Fruit fly (Drosophila melanogaster) whole organism, pupa: ENCODE results near the gene CG12268.

Experiments used
- CG10348 ChIP-seq: fragments of 200-800 bp; sonication (Bioruptor generic); IDR thresholded peaks from 2 replicates; pipeline ENCODE4 v1.3.6; 2022; ENCODE audit warnings: missing biosample characterization, missing genetic modification characterization
- CG12605 ChIP-seq: fragments of 200-800 bp; sonication (Bioruptor generic); IDR thresholded peaks from 2 replicates; pipeline ENCODE4 v1.3.6; 2022; ENCODE audit warnings: missing biosample characterization, missing genetic modification characterization
- CG13204 ChIP-seq: fragments of 200-800 bp; sonication (Bioruptor generic); optimal IDR thresholded peaks from 2 replicates; lab custom pipeline; 2018; ENCODE audit warnings: missing biosample characterization, mild to moderate bottlenecking, missing genetic modification characterization, moderate library complexity
- CG14655 ChIP-seq: fragments of 200-800 bp; sonication (Bioruptor generic); optimal IDR thresholded peaks from 3 replicates; lab custom pipeline; 2017; ENCODE audit warnings: mild to moderate bottlenecking, missing biosample characterization, missing genetic modification reagents, missing genetic modification characterization
- CG15710 ChIP-seq: fragments of 200-800 bp; sonication (Bioruptor generic); optimal IDR thresholded peaks from 2 replicates; lab custom pipeline; 2018; ENCODE audit warnings: missing biosample characterization, mild to moderate bottlenecking, missing genetic modification characterization, moderate library complexity
- CG17806 ChIP-seq: fragments of 200-800 bp; sonication (Bioruptor generic); optimal IDR thresholded peaks from 2 replicates; lab custom pipeline; 2018; ENCODE audit warnings: missing biosample characterization, mild to moderate bottlenecking, missing genetic modification characterization, moderate library complexity
- CG32121 ChIP-seq: fragments of 200-800 bp; sonication (Bioruptor generic); IDR thresholded peaks from 2 replicates; pipeline ENCODE4 v1.3.6; 2022; ENCODE audit warnings: missing biosample characterization, missing genetic modification characterization
- CG34367 ChIP-seq: fragments of 200-800 bp; sonication (Bioruptor generic); optimal IDR thresholded peaks from 2 replicates; lab custom pipeline; 2018; ENCODE audit warnings: missing biosample characterization, mild to moderate bottlenecking, missing genetic modification characterization
- CG4496 ChIP-seq: fragments of 200-800 bp; sonication (Bioruptor generic); IDR thresholded peaks from 3 replicates; pipeline ENCODE4 v1.3.6; 2022; ENCODE audit warnings: missing biosample characterization, missing genetic modification characterization
- CG8159 ChIP-seq: fragments of 200-800 bp; sonication (Bioruptor generic); optimal IDR thresholded peaks from 3 replicates; lab custom pipeline; 2018; ENCODE audit warnings: missing biosample characterization, mild to moderate bottlenecking, missing genetic modification characterization, moderate library complexity
- CG8301 ChIP-seq: fragments of 200-800 bp; sonication (Bioruptor generic); optimal IDR thresholded peaks from 2 replicates; lab custom pipeline; 2018; ENCODE audit warnings: missing biosample characterization, mild to moderate bottlenecking, missing genetic modification characterization
- CG9948 ChIP-seq: fragments of 200-800 bp; sonication (Bioruptor generic); optimal IDR thresholded peaks from 2 replicates; lab custom pipeline; 2018; ENCODE audit warnings: missing biosample characterization, mild to moderate bottlenecking, missing genetic modification characterization, moderate library complexity
- D1 ChIP-seq: fragments of 200-800 bp; sonication (Bioruptor generic); optimal IDR thresholded peaks from 2 replicates; lab custom pipeline; 2018; ENCODE audit warnings: missing biosample characterization, mild to moderate bottlenecking, missing genetic modification characterization, moderate library complexity
- EcR ChIP-seq: fragments of 200-800 bp; sonication (Bioruptor generic); optimal IDR thresholded peaks from 3 replicates; lab custom pipeline; 2019; ENCODE audit warnings: missing biosample characterization, missing genetic modification characterization, mild to moderate bottlenecking, moderate library complexity, missing genetic modification reagents
- Ets98B ChIP-seq: fragments of 200-800 bp; sonication (Bioruptor generic); IDR thresholded peaks from 2 replicates; pipeline ENCODE4 v1.3.6; 2022; ENCODE audit warnings: missing biosample characterization, missing genetic modification characterization
- Pif1A ChIP-seq: fragments of 200-800 bp; sonication (Bioruptor generic); optimal IDR thresholded peaks from 3 replicates; lab custom pipeline; 2016; ENCODE audit warnings: missing biosample characterization, missing genetic modification characterization
- Pif1B ChIP-seq: fragments of 200-800 bp; sonication (Bioruptor generic); optimal IDR thresholded peaks from 3 replicates; lab custom pipeline; 2016; ENCODE audit warnings: missing biosample characterization, missing genetic modification characterization
- Snoo ChIP-seq: fragments of 200-800 bp; sonication (Bioruptor generic); optimal IDR thresholded peaks from 3 replicates; lab custom pipeline; 2017; ENCODE audit warnings: missing biosample characterization, mild to moderate bottlenecking, missing genetic modification characterization, inconsistent platforms
- fd96Ca ChIP-seq: fragments of 200-800 bp; sonication (Bioruptor generic); IDR thresholded peaks from 3 replicates; pipeline ENCODE4 v1.3.6; 2022; ENCODE audit warnings: missing biosample characterization, missing genetic modification characterization
- gl ChIP-seq: fragments of 200-800 bp; sonication (Bioruptor generic); optimal IDR thresholded peaks from 2 replicates; lab custom pipeline; 2018; ENCODE audit warnings: missing biosample characterization, mild to moderate bottlenecking, missing genetic modification characterization
- rn ChIP-seq: fragments of 200-800 bp; sonication (Bioruptor generic); IDR thresholded peaks from 2 replicates; pipeline ENCODE4 v1.3.6; 2022; ENCODE audit warnings: missing biosample characterization, missing genetic modification characterization

Gene CG12268

DNA sequence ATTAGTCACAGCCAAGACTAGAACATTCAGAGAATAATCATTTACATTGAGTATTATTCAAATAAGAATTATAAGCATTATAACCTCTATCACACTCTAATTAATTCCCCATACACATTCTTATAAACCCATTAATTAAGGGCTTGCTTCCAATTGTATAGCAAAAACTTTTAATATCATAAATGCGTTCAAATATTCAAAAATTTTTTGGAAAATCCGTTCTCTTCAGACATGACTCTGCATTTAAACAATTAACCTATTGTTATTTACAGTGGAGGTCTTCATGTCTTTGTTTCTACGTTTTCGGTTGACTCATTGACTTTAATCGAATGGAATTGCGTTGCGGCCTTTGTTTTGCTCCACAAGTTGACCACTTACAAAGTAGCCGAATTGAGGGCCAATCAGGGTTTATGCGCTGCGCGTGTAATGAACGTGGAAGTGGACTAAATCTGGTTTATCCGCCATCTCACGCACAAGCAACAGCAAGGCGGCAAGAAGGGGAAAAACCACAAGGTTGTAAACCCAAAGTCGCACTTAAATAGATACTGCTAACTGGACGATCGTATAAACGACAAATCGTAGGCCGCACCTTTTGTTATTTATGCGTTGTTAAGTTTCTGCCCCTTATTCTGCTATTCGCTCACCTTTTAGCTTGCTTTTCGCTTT is 27.2 kb downstream of the CG12268 start:
- TF ChIP-seq CG8159 (tag; lab: Kevin White, UChicago) (peak; percentile 51), CG17806 (tag; lab: Kevin White, UChicago) (peak; percentile 36), Ets98B (GFP tag; lab: Robert Waterston, UW) (peak; percentile 52), gl (peak; percentile 44), CG8301 (tag; lab: Kevin White, UChicago) (no peak), CG10348 (no peak), rn (GFP tag; lab: Robert Waterston, UW) (no peak), fd96Ca (GFP tag; lab: Robert Waterston, UW) (peak; percentile 62; the same call in 2 of the 3 replicates), CG15710 (tag; lab: Kevin White, UChicago) (peak; percentile 58), Pif1A (GFP tag; lab: Kevin White, UChicago) (peak; percentile 6), CG12605 (GFP tag; lab: Robert Waterston, UW) (no peak), CG32121 (GFP tag; lab: Robert Waterston, UW) (peak; percentile 24; the same call in 1 of the 2 replicates), CG9948 (peak; percentile 33), EcR (peak; percentile 62), CG14655 (GFP tag; lab: Kevin White, UChicago) (no peak), CG34367 (tag; lab: Kevin White, UChicago) (peak; percentile 37), Snoo (tag; lab: Kevin White, UChicago) (peak; percentile 52), CG4496 (peak; percentile 74)

DNA sequence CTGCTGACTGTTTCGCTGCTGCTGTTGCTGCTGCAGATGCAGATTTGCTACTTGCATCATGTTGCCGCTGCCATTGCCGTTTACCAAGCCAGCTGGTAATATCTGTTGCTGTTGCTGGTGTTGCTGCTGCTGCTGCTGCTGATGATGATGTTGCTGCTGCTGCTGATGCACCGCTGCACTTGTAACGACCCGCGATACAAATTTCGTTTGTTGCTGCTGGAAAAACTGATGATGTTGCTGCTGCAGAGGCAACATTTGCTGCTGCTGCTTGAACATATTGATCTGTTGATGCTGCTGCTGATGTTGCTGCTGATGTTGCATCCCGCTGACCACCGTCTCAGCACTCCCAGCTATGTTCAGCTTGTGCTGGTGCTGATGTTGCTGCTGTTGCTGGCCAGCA is 27.8 kb downstream of the CG12268 start:
- no peak for TF ChIP-seq CG12605 (GFP tag; lab: Robert Waterston, UW)

DNA sequence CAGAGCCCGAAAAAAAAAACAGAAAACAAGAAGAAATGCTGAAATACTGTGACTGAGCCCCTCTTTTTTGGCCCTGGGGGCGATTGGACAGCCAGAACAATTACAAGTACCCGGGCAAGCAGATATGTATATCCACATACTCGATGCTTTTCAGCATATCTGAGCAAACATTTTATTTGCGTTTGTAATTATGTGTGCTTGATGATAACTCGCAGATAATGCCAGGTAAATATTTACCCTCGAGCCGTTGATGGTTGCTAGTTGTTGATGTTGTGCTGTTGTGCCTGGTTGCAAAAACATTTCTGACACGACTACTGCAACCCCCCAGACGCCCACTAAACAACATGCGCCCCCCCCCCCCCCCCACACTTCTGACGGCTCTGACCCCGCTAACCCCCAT is 28.9 kb downstream of the CG12268 start:
- TF ChIP-seq gl (peak; percentile 5), CG15710 (tag; lab: Kevin White, UChicago) (no peak)

DNA sequence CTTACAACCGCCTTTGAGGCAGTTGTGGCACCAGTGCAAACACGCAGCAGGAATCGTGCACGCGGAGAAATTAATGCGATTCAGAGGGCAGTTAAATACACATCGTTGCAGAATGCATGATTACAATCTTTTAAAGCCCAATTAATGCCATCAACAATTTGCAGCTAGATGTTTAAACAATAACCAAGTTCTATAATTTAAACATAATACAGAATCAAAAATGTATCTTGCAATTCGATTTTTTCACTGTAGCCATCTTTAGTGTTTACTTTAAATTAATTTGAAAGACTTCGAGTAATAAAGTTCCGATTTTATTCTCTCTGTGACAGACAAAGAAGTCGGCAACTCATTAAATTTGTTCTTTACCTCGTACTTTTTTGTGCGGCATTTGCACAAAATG is 32.3 kb downstream of the CG12268 start:
- TF ChIP-seq CG9948 (peak; percentile 92), CG32121 (GFP tag; lab: Robert Waterston, UW) (no peak), CG4496 (peak; percentile 61; the same call in 2 of the 3 replicates), CG17806 (tag; lab: Kevin White, UChicago) (peak; percentile 93), Pif1B (GFP tag; lab: Kevin White, UChicago) (peak; percentile 75), fd96Ca (GFP tag; lab: Robert Waterston, UW) (peak; percentile 70), Ets98B (GFP tag; lab: Robert Waterston, UW) (peak; percentile 38; the same call in 1 of the 2 replicates), Pif1A (GFP tag; lab: Kevin White, UChicago) (peak; percentile 88), gl (peak; percentile 78), Snoo (tag; lab: Kevin White, UChicago) (peak; percentile 82), CG12605 (GFP tag; lab: Robert Waterston, UW) (no peak; the same call in 1 of the 2 replicates), EcR (no peak), rn (GFP tag; lab: Robert Waterston, UW) (0 out of 2 replicates have a peak, but pooled peaks have one; percentile 27), CG10348 (no peak), CG14655 (GFP tag; lab: Kevin White, UChicago) (peak; percentile 83), CG15710 (tag; lab: Kevin White, UChicago) (peak; percentile 91), D1 (peak; percentile 82), CG13204 (GFP tag; lab: Kevin White, UChicago) (peak; percentile 62), CG8301 (tag; lab: Kevin White, UChicago) (peak; percentile 78), CG8159 (tag; lab: Kevin White, UChicago) (peak; percentile 94), CG34367 (tag; lab: Kevin White, UChicago) (peak; percentile 90)

DNA sequence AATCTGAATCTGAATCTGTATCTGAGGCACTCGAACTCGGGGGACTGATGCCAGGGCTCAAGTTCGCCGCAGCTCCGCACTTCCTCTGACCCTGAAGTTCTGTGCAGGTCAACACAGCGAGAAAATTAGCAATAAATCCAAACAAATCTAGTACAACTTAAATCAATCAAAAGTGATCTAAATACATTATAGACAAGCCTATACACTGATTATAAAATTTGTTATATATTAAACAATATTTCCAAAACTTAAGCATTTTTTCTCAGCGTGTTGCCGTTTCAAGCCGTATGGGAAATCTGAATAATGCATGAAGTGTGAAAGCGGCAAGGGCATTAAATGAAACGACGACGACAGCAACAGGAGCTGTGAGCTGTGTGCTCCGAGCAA is 33.2 kb downstream of the CG12268 start:
- TF ChIP-seq fd96Ca (GFP tag; lab: Robert Waterston, UW), result peak; percentile 34; the same call in 1 of the 3 replicates
- peak; percentile 86 for TF ChIP-seq CG4496
- peak; percentile 94 for TF ChIP-seq CG9948
- TF ChIP-seq CG34367 (tag; lab: Kevin White, UChicago), result peak; percentile 96
- peak; percentile 66 for TF ChIP-seq CG8301 (tag; lab: Kevin White, UChicago)
- peak; percentile 95 for TF ChIP-seq Pif1B (GFP tag; lab: Kevin White, UChicago)
- peak; percentile 96 for TF ChIP-seq CG17806 (tag; lab: Kevin White, UChicago)
- TF ChIP-seq CG8159 (tag; lab: Kevin White, UChicago), result peak; percentile 97
- peak; percentile 45; the same call in 1 of the 2 replicates for TF ChIP-seq Ets98B (GFP tag; lab: Robert Waterston, UW)
- TF ChIP-seq CG15710 (tag; lab: Kevin White, UChicago), result peak; percentile 98
- TF ChIP-seq CG14655 (GFP tag; lab: Kevin White, UChicago), result peak; percentile 78
- TF ChIP-seq D1, result peak; percentile 93
- peak; percentile 73 for TF ChIP-seq CG12605 (GFP tag; lab: Robert Waterston, UW)
- TF ChIP-seq EcR, result peak; percentile 88
- peak; percentile 94 for TF ChIP-seq CG13204 (GFP tag; lab: Kevin White, UChicago)
- TF ChIP-seq Pif1A (GFP tag; lab: Kevin White, UChicago), result peak; percentile 95
- TF ChIP-seq Snoo (tag; lab: Kevin White, UChicago), result peak; percentile 95
- TF ChIP-seq rn (GFP tag; lab: Robert Waterston, UW), result peak; percentile 49
- TF ChIP-seq CG32121 (GFP tag; lab: Robert Waterston, UW), result no peak
- TF ChIP-seq CG10348, result no peak
- peak; percentile 91 for TF ChIP-seq gl
